Fruit fly (Drosophila melanogaster) S2 (cell line): ENCODE results near the gene CG32633.

Experiments used
- CG8478 ChIP-seq: fragments of >200 bp; optimal IDR thresholded peaks from 2 replicates; lab custom pipeline; 2018
- CTCF ChIP-seq, 2 experiments: fragments of >200 bp; optimal IDR thresholded peaks; 2 replicates each; lab custom pipeline; 2018

The CG32633 gene

dm6 chrX:13561371-13561770 lies at the start of gene CG32633:
TSS of gene CG32633 (plus strand) at chrX:13561671.
- TF ChIP-seq CTCF (optimal IDR thresholded peaks at IDR 0.05; lab: Kevin White, UChicago), result no peak
- TF ChIP-seq CG8478 (lab: Kevin White, UChicago), result no peak

- TF ChIP-seq CTCF (optimal IDR thresholded peaks at IDR 0.05; lab: Kevin White, UChicago) (no peak), CG8478 (lab: Kevin White, UChicago) (no peak)
These were observed 33.8 kb upstream of the CG32633 start, which contains the start of gene CG15754 for dm6 chrX:13527706-13528105. TSS of gene CG15754 (plus strand) at chrX:13528006.

- no peak for TF ChIP-seq CG8478 (lab: Kevin White, UChicago)
- no peak for TF ChIP-seq CTCF (optimal IDR thresholded peaks at IDR 0.05; lab: Kevin White, UChicago)
These were observed 31.8 kb upstream of the CG32633 start for dm6 chrX:13529673-13530072.

- TF ChIP-seq CTCF (optimal IDR thresholded peaks at IDR 0.05; lab: Kevin White, UChicago) (no peak), CG8478 (lab: Kevin White, UChicago) (no peak)
These were observed 31.2 kb upstream of the CG32633 start, which contains the start of gene CG44428 for dm6 chrX:13530199-13530788. TSS of gene CG44428 (minus strand) at chrX:13530249.

- TF ChIP-seq CTCF (optimal IDR thresholded peaks at IDR 0.05; lab: Kevin White, UChicago) (no peak), CG8478 (lab: Kevin White, UChicago) (no peak)
These were observed 27.4 kb upstream of the CG32633 start, which contains the start of gene CG15756 for dm6 chrX:13534100-13534499. TSS of gene CG15756 (plus strand) at chrX:13534400.

dm6 chrX:13536776-13537175 lies 24.7 kb upstream of the CG32633 start:
- TF ChIP-seq CTCF (optimal IDR thresholded peaks at IDR 0.05; lab: Kevin White, UChicago) (no peak), CG8478 (lab: Kevin White, UChicago) (no peak)

- TF ChIP-seq CG8478 (lab: Kevin White, UChicago), result no peak
- no peak for TF ChIP-seq CTCF (optimal IDR thresholded peaks at IDR 0.05; lab: Kevin White, UChicago)
These were observed 22.0 kb upstream of the CG32633 start for dm6 chrX:13539448-13539847.

dm6 chrX:13540920-13541605 lies 20.4 kb upstream of the CG32633 start:
- TF ChIP-seq CTCF (optimal IDR thresholded peaks at IDR 0.05; lab: Kevin White, UChicago), result no peak
- TF ChIP-seq CG8478 (lab: Kevin White, UChicago), result no peak

dm6 chrX:13542084-13542483 lies 19.4 kb upstream of the CG32633 start:
- TF ChIP-seq CG8478 (lab: Kevin White, UChicago) (no peak), CTCF (optimal IDR thresholded peaks at IDR 0.05; lab: Kevin White, UChicago) (no peak)

dm6 chrX:13543343-13543742 lies 18.1 kb upstream of the CG32633 start, which contains the start of gene Cpr12A:
TSS of gene Cpr12A (plus strand) at chrX:13543643.
- no peak for TF ChIP-seq CTCF (optimal IDR thresholded peaks at IDR 0.05; lab: Kevin White, UChicago)
- no peak for TF ChIP-seq CG8478 (lab: Kevin White, UChicago)

dm6 chrX:13555700-13556099 lies 5.8 kb upstream of the CG32633 start, which contains the start of gene CG11816:
TSS of gene CG11816 (minus strand) at chrX:13555800.
- TF ChIP-seq CG8478 (lab: Kevin White, UChicago) (no peak), CTCF (optimal IDR thresholded peaks at IDR 0.05; lab: Kevin White, UChicago) (no peak)

dm6 chrX:13556172-13556571 lies 5.3 kb upstream of the CG32633 start, which contains the start of gene CG32631:
TSS of gene CG32631 (plus strand) at chrX:13556472.
- no peak for TF ChIP-seq CTCF (optimal IDR thresholded peaks at IDR 0.05; lab: Kevin White, UChicago)
- no peak for TF ChIP-seq CG8478 (lab: Kevin White, UChicago)

dm6 chrX:13563042-13563441 lies 1.6 kb downstream of the CG32633 start:
- TF ChIP-seq CG8478 (lab: Kevin White, UChicago) (no peak), CTCF (optimal IDR thresholded peaks at IDR 0.05; lab: Kevin White, UChicago) (no peak)

- no peak for TF ChIP-seq CG8478 (lab: Kevin White, UChicago)
- TF ChIP-seq CTCF (optimal IDR thresholded peaks at IDR 0.05; lab: Kevin White, UChicago), result peak; percentile 99 to 100
These were observed 2.3 kb downstream of the CG32633 start, which contains the start of the genes CG46311 and Tpst for dm6 chrX:13563483-13564443. TSS of gene CG46311 (plus strand) at chrX:13563823. TSS of gene Tpst (plus strand) at chrX:13563823.
